Worm (Caenorhabditis elegans): ENCODE results near the gene F02D8.4.

ce11 chrV:14979937-14980336 is 4.8 kb upstream of the F02D8.4 start, which contains the start of gene xbx-1:
- TF ChIP-seq nhr-23 (tag; optimal IDR thresholded peaks at IDR 0.05) (no peak), aly-2 (tag; optimal IDR thresholded peaks at IDR 0.05) (no peak), mab-5 (tag; optimal IDR thresholded peaks at IDR 0.05) (no peak), nhr-237 (tag; optimal IDR thresholded peaks at IDR 0.05) (no peak), egl-27 (tag; optimal IDR thresholded peaks at IDR 0.05) (no peak), skn-1 (tag; optimal IDR thresholded peaks at IDR 0.05) (no peak), ceh-16 (tag; optimal IDR thresholded peaks at IDR 0.05) (no peak), elt-3 (tag; optimal IDR thresholded peaks at IDR 0.05) (no peak), unc-62 (GFP tag; optimal IDR thresholded peaks at IDR 0.05) (no peak)

Data from whole organism, L2 larva.